Worm (Caenorhabditis elegans) whole organism, L1 larva: ENCODE data around the gene ceh-76.

Experiments
- aha-1 ChIP-seq: fragments of 150-350 bp; optimal IDR thresholded peaks from 2 replicates; lab custom pipeline; 2014; ENCODE audit warnings: missing biosample characterization, missing genetic modification characterization
- aly-2 ChIP-seq: fragments of 150-350 bp; optimal IDR thresholded peaks from 2 replicates; lab custom pipeline; 2014; ENCODE audit warnings: missing biosample characterization, missing genetic modification characterization
- ama-1 ChIP-seq: fragments of 150-350 bp; optimal IDR thresholded peaks from 2 replicates; lab custom pipeline; 2014
- lin-15B ChIP-seq: fragments of 150-350 bp; sonication (generic microtip); optimal IDR thresholded peaks from 3 replicates; lab custom pipeline; 2014; ENCODE audit warnings: missing biosample characterization, missing genetic modification characterization
- mdl-1 ChIP-seq, 2 experiments: fragments of 150-350 bp; optimal IDR thresholded peaks; 2 replicates each; lab custom pipeline; 2014 to 2017; ENCODE audit warnings: missing biosample characterization in 2 of 2, missing genetic modification characterization in 2 of 2, inconsistent platforms in 1 of 2
- nhr-237 ChIP-seq: fragments of 150-350 bp; optimal IDR thresholded peaks from 2 replicates; lab custom pipeline; 2014; ENCODE audit warnings: missing biosample characterization, missing genetic modification characterization
- skn-1 ChIP-seq: fragments of 150-350 bp; optimal IDR thresholded peaks from 2 replicates; lab custom pipeline; 2014; ENCODE audit warnings: missing biosample characterization, missing genetic modification characterization
- snpc-4 ChIP-seq: fragments of 150-350 bp; optimal IDR thresholded peaks from 2 replicates; lab custom pipeline; 2014; ENCODE audit warnings: missing biosample characterization, missing genetic modification characterization
- snu-23 ChIP-seq: sonication (generic microtip); optimal IDR thresholded peaks from 2 replicates; lab custom pipeline; 2016; ENCODE audit warnings: missing genetic modification characterization, missing compliant biosample characterization

DNA sequence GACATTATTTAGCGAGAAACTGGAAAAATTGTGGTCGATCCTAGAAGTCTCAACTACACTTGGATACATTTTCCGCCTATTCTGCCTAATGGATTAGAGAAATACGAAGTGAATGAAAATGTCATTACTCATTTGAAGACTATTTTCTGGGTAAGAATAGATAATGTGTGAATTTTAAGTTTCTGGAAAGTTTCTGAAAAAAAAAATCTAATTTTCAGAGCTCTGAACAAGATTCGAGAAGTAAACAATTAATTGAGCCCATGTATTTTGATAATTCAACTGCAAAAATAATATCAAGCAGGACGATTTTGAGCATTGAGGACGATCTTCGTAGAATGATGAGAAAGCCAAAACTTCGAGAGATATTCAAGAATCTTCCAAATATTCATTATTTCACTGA, 48.2 kb downstream of the ceh-76 start:
- TF ChIP-seq aly-2 (tag; lab: Kevin White, UChicago) (no peak), lin-15B (tag; lab: Kevin White, UChicago) (no peak), mdl-1 (tag; optimal IDR thresholded peaks at IDR 0.05; lab: Kevin White, UChicago) (no peak), ama-1 (lab: Kevin White, UChicago) (no peak), skn-1 (tag; lab: Kevin White, UChicago) (no peak), nhr-237 (tag; lab: Kevin White, UChicago) (no peak), snpc-4 (no peak), aha-1 (tag; lab: Kevin White, UChicago) (no peak), snu-23 (GFP tag; lab: Kevin White, UChicago) (no peak)
